1 fruit fly cellular context compared by ENCODE assay signal in genomic region chr3L:3382489-3382879, dm6.
TF ChIP-seq lines count a peak whose summit lies in the region.

No protein-coding gene starts in this region.

TF ChIP-seq in whole organism, embryonic, 481 proteins besides CTCF, POLR2A, EP300 and RAD21 (continued from another document and continues in another):
- TF ChIP-seq kni (GFP tag; optimal IDR thresholded peaks at IDR 0.05; lab: Kevin White, UChicago): peak; percentile 35
- peak; percentile 87 for TF ChIP-seq CG12219 (GFP tag; optimal IDR thresholded peaks at IDR 0.05; lab: Kevin White, UChicago)
- TF ChIP-seq CG15479 (GFP tag; optimal IDR thresholded peaks at IDR 0.05; lab: Kevin White, UChicago): no peak
- peak; percentile 33 for TF ChIP-seq YL-1 (GFP tag; optimal IDR thresholded peaks at IDR 0.05; lab: Kevin White, UChicago)
- no peak for TF ChIP-seq hbn (GFP tag; IDR thresholded peaks at IDR 0.05; lab: Robert Waterston, UW; ENCODE audit: partially characterized antibody)
- peak; percentile 34 for TF ChIP-seq CG18011 (GFP tag; optimal IDR thresholded peaks at IDR 0.05; lab: Kevin White, UChicago)
- TF ChIP-seq Awh (GFP tag; IDR thresholded peaks at IDR 0.05; lab: Robert Waterston, UW): peak; percentile 70; the same call in 1 of the 2 replicates
- TF ChIP-seq so (GFP tag; IDR thresholded peaks at IDR 0.05; lab: Robert Waterston, UW): peak; percentile 86
- peak; percentile 74 for TF ChIP-seq nerfin-1 (tag; optimal IDR thresholded peaks at IDR 0.05; lab: Kevin White, UChicago)
- TF ChIP-seq MESR4 (GFP tag; optimal IDR thresholded peaks at IDR 0.05; lab: Kevin White, UChicago): no peak
- TF ChIP-seq CG2712 (tag; optimal IDR thresholded peaks at IDR 0.05; lab: Kevin White, UChicago): peak; percentile 94
- TF ChIP-seq CG7928 (GFP tag; optimal IDR thresholded peaks at IDR 0.05; lab: Kevin White, UChicago): peak; percentile 60
- TF ChIP-seq gsb-n (tag; optimal IDR thresholded peaks at IDR 0.05; lab: Kevin White, UChicago): peak; percentile 81
- peak; percentile 65 for TF ChIP-seq repo (GFP tag; optimal IDR thresholded peaks at IDR 0.05; lab: Kevin White, UChicago)
- peak; percentile 0 for TF ChIP-seq nom (GFP tag; optimal IDR thresholded peaks at IDR 0.05; lab: Kevin White, UChicago)
- peak; percentile 49; the same call in 1 of the 2 replicates for TF ChIP-seq dati (GFP tag; IDR thresholded peaks at IDR 0.05; lab: Robert Waterston, UW)
- TF ChIP-seq CG13775 (GFP tag; optimal IDR thresholded peaks at IDR 0.05; lab: Kevin White, UChicago): peak; percentile 77
- TF ChIP-seq CG32532 (GFP tag; IDR thresholded peaks at IDR 0.05; lab: Robert Waterston, UW): peak; percentile 93
- TF ChIP-seq Hmx (GFP tag; optimal IDR thresholded peaks at IDR 0.05; lab: Kevin White, UChicago): peak; percentile 56
- peak; percentile 91 for TF ChIP-seq Ada2b (GFP tag; IDR thresholded peaks at IDR 0.05; lab: Robert Waterston, UW)
- TF ChIP-seq gce (GFP tag; IDR thresholded peaks at IDR 0.05; lab: Robert Waterston, UW): peak; percentile 74; the same call in 1 of the 3 replicates
- peak; percentile 81 for TF ChIP-seq Six4 (GFP tag; optimal IDR thresholded peaks at IDR 0.05; lab: Kevin White, UChicago)
- peak; percentile 87 for TF ChIP-seq ci (GFP tag; IDR thresholded peaks at IDR 0.05; lab: Robert Waterston, UW)
- TF ChIP-seq wek (GFP tag; optimal IDR thresholded peaks at IDR 0.05; lab: Kevin White, UChicago): peak; percentile 39
- TF ChIP-seq Bgb (GFP tag; IDR thresholded peaks at IDR 0.05; lab: Robert Waterston, UW; ENCODE audit: partially characterized antibody): no peak
- peak; percentile 75 for TF ChIP-seq CG10654 (GFP tag; optimal IDR thresholded peaks at IDR 0.05; lab: Kevin White, UChicago)
- peak; percentile 86 for TF ChIP-seq lilli (GFP tag; optimal IDR thresholded peaks at IDR 0.05; lab: Kevin White, UChicago)
- TF ChIP-seq CG7556 (GFP tag; optimal IDR thresholded peaks at IDR 0.05; lab: Kevin White, UChicago): peak; percentile 87
- peak; percentile 83 for TF ChIP-seq CG14014 (GFP tag; IDR thresholded peaks at IDR 0.05; lab: Robert Waterston, UW)
- TF ChIP-seq slou (GFP tag; optimal IDR thresholded peaks at IDR 0.05; lab: Kevin White, UChicago): peak; percentile 48
- peak; percentile 76 to 86 for TF ChIP-seq chif (GFP tag; optimal IDR thresholded peaks at IDR 0.05; lab: Kevin White, UChicago)
- no peak for TF ChIP-seq Kr (GFP tag; optimal IDR thresholded peaks at IDR 0.05; lab: Kevin White, UChicago)
- 0 out of 2 replicates have a peak, but pooled peaks have one; percentile 37 for TF ChIP-seq dan (GFP tag; IDR thresholded peaks at IDR 0.05; lab: Robert Waterston, UW)
- TF ChIP-seq Ssrp (tag; optimal IDR thresholded peaks at IDR 0.05; lab: Kevin White, UChicago): peak; percentile 86
- peak; percentile 34 for TF ChIP-seq stwl (tag; optimal IDR thresholded peaks at IDR 0.05; lab: Kevin White, UChicago)
- TF ChIP-seq CG2202 (tag; optimal IDR thresholded peaks at IDR 0.05; lab: Kevin White, UChicago): peak; percentile 76
- TF ChIP-seq jing (GFP tag; optimal IDR thresholded peaks at IDR 0.05; lab: Kevin White, UChicago): peak; percentile 65
- TF ChIP-seq CG11247 (GFP tag; IDR thresholded peaks at IDR 0.05; lab: Robert Waterston, UW): peak; percentile 78
- TF ChIP-seq gro (GFP tag; optimal IDR thresholded peaks at IDR 0.05; lab: Kevin White, UChicago): peak; percentile 85
- TF ChIP-seq crp (GFP tag; optimal IDR thresholded peaks at IDR 0.05; lab: Kevin White, UChicago): peak in 1 of 2 experiments; percentile 30
- peak; percentile 81 for TF ChIP-seq BtbVII (GFP tag; optimal IDR thresholded peaks at IDR 0.05; lab: Kevin White, UChicago)
- peak; percentile 85 for TF ChIP-seq Xbp1 (GFP tag; optimal IDR thresholded peaks at IDR 0.05; lab: Kevin White, UChicago)
- peak; percentile 73 for TF ChIP-seq ERR (GFP tag; optimal IDR thresholded peaks at IDR 0.05; lab: Kevin White, UChicago)
- peak; percentile 86 for TF ChIP-seq CG14710 (tag; optimal IDR thresholded peaks at IDR 0.05; lab: Kevin White, UChicago)
- TF ChIP-seq HLHmδ (GFP tag; optimal IDR thresholded peaks at IDR 0.05; lab: Kevin White, UChicago): no peak
- TF ChIP-seq Ets97D (GFP tag; optimal IDR thresholded peaks at IDR 0.05; lab: Kevin White, UChicago): peak; percentile 49
- peak; percentile 80 for TF ChIP-seq mam (GFP tag; optimal IDR thresholded peaks at IDR 0.05; lab: Kevin White, UChicago)
- TF ChIP-seq hkb (optimal IDR thresholded peaks at IDR 0.05; lab: Kevin White, UChicago): no peak
- peak; percentile 88 for TF ChIP-seq hkb (GFP tag; IDR thresholded peaks at IDR 0.05; lab: Robert Waterston, UW)
- peak; percentile 64 for TF ChIP-seq wor (GFP tag; IDR thresholded peaks at IDR 0.05; lab: Robert Waterston, UW)
- no peak for TF ChIP-seq fru (optimal IDR thresholded peaks at IDR 0.05; lab: Kevin White, UChicago)
- no peak for TF ChIP-seq h (optimal IDR thresholded peaks at IDR 0.05; lab: Kevin White, UChicago)
- TF ChIP-seq scrt (GFP tag; optimal IDR thresholded peaks at IDR 0.05; lab: Kevin White, UChicago): peak; percentile 82
- no peak for TF ChIP-seq CG4282 (GFP tag; optimal IDR thresholded peaks at IDR 0.05; lab: Kevin White, UChicago)
- TF ChIP-seq CG13123 (GFP tag; optimal IDR thresholded peaks at IDR 0.05; lab: Kevin White, UChicago): peak; percentile 75
- peak; percentile 80 for TF ChIP-seq Atf6 (GFP tag; IDR thresholded peaks at IDR 0.05; lab: Robert Waterston, UW)
- peak; percentile 85 for TF ChIP-seq CG10267 (tag; optimal IDR thresholded peaks at IDR 0.05; lab: Kevin White, UChicago)
- TF ChIP-seq pita (GFP tag; optimal IDR thresholded peaks at IDR 0.05; lab: Kevin White, UChicago): no peak
- peak; percentile 59 for TF ChIP-seq CG6683 (GFP tag; optimal IDR thresholded peaks at IDR 0.05; lab: Kevin White, UChicago)
- TF ChIP-seq D19A (tag; optimal IDR thresholded peaks at IDR 0.05; lab: Kevin White, UChicago): peak; percentile 84
- peak; percentile 89 for TF ChIP-seq phol (tag; optimal IDR thresholded peaks at IDR 0.05; lab: Kevin White, UChicago)
- peak; percentile 91 for TF ChIP-seq zfh1 (GFP tag; IDR thresholded peaks at IDR 0.05; lab: Robert Waterston, UW)
- peak; percentile 74 for TF ChIP-seq NC2β (GFP tag; optimal IDR thresholded peaks at IDR 0.05; lab: Kevin White, UChicago)
- peak; percentile 81 for TF ChIP-seq HHEX (GFP tag; optimal IDR thresholded peaks at IDR 0.05; lab: Kevin White, UChicago)
- TF ChIP-seq H15 (GFP tag; IDR thresholded peaks at IDR 0.05; lab: Robert Waterston, UW): peak; percentile 86
- TF ChIP-seq CG7357 (GFP tag; IDR thresholded peaks at IDR 0.05; lab: Robert Waterston, UW): peak; percentile 71
- TF ChIP-seq CG1603 (tag; optimal IDR thresholded peaks at IDR 0.05; lab: Kevin White, UChicago): peak; percentile 89
- TF ChIP-seq CG33557 (GFP tag; optimal IDR thresholded peaks at IDR 0.05; lab: Kevin White, UChicago): peak; percentile 79
- TF ChIP-seq CG1233 (GFP tag; optimal IDR thresholded peaks at IDR 0.05; lab: Kevin White, UChicago): peak; percentile 74
- no peak for TF ChIP-seq Dip2 (GFP tag; IDR thresholded peaks at IDR 0.05; lab: Robert Waterston, UW)
- peak; percentile 81 for TF ChIP-seq Blimp-1 (GFP tag; optimal IDR thresholded peaks at IDR 0.05; lab: Kevin White, UChicago)
- peak; percentile 30 for TF ChIP-seq CG15073 (GFP tag; optimal IDR thresholded peaks at IDR 0.05; lab: Kevin White, UChicago)
- TF ChIP-seq odd (GFP tag; optimal IDR thresholded peaks at IDR 0.05; lab: Kevin White, UChicago): peak; percentile 60
- TF ChIP-seq ems (GFP tag; optimal IDR thresholded peaks at IDR 0.05; lab: Kevin White, UChicago): peak; percentile 77
- peak; percentile 92 for TF ChIP-seq Xrp1 (GFP tag; IDR thresholded peaks at IDR 0.05; lab: Robert Waterston, UW)
- TF ChIP-seq CG16779 (GFP tag; IDR thresholded peaks at IDR 0.05; lab: Robert Waterston, UW): peak; percentile 43; the same call in 1 of the 2 replicates
- TF ChIP-seq hb (GFP tag; IDR thresholded peaks at IDR 0.05; lab: Robert Waterston, UW; ENCODE audit: partially characterized antibody): no peak
- TF ChIP-seq Abd-B (GFP tag; optimal IDR thresholded peaks at IDR 0.05; lab: Kevin White, UChicago): peak; percentile 83
- peak; percentile 81 for TF ChIP-seq CG10959 (GFP tag; IDR thresholded peaks at IDR 0.05; lab: Robert Waterston, UW)
- TF ChIP-seq CG4328 (GFP tag; optimal IDR thresholded peaks at IDR 0.05; lab: Kevin White, UChicago): peak; percentile 25
- TF ChIP-seq lola (GFP tag; optimal IDR thresholded peaks at IDR 0.05; lab: Kevin White, UChicago): peak in 1 of 3 experiments; percentile 90
- TF ChIP-seq corto (GFP tag; optimal IDR thresholded peaks at IDR 0.05; lab: Kevin White, UChicago): no peak
- no peak for TF ChIP-seq knrl (GFP tag; IDR thresholded peaks at IDR 0.05; lab: Robert Waterston, UW; ENCODE audit: partially characterized antibody)
- TF ChIP-seq bbx (GFP tag; IDR thresholded peaks at IDR 0.05; lab: Robert Waterston, UW; ENCODE audit: partially characterized antibody): no peak
- TF ChIP-seq Oli (tag; optimal IDR thresholded peaks at IDR 0.05; lab: Kevin White, UChicago): peak; percentile 89
- peak; percentile 58 for TF ChIP-seq CG1792 (GFP tag; optimal IDR thresholded peaks at IDR 0.05; lab: Kevin White, UChicago)
- peak; percentile 75 for TF ChIP-seq Usf (GFP tag; optimal IDR thresholded peaks at IDR 0.05; lab: Kevin White, UChicago)
- TF ChIP-seq chinmo (GFP tag; IDR thresholded peaks at IDR 0.05; lab: Robert Waterston, UW; ENCODE audit: partially characterized antibody): peak; percentile 89; the same call in 2 of the 4 replicates
- TF ChIP-seq CG17359 (tag; optimal IDR thresholded peaks at IDR 0.05; lab: Kevin White, UChicago): peak; percentile 87
- peak; percentile 78 for TF ChIP-seq chn (GFP tag; optimal IDR thresholded peaks at IDR 0.05; lab: Kevin White, UChicago)
- TF ChIP-seq CG3065 (GFP tag; optimal IDR thresholded peaks at IDR 0.05; lab: Kevin White, UChicago): peak; percentile 69
- no peak for TF ChIP-seq CG42726 (GFP tag; IDR thresholded peaks at IDR 0.05; lab: Robert Waterston, UW; ENCODE audit: partially characterized antibody)
- peak; percentile 70 for TF ChIP-seq CG2875 (GFP tag; optimal IDR thresholded peaks at IDR 0.05; lab: Kevin White, UChicago)
- no peak for TF ChIP-seq inv (GFP tag; IDR thresholded peaks at IDR 0.05; lab: Robert Waterston, UW; ENCODE audit: partially characterized antibody)
- peak; percentile 46 for TF ChIP-seq exex (tag; optimal IDR thresholded peaks at IDR 0.05; lab: Kevin White, UChicago)
- no peak for TF ChIP-seq abd-A (tag; optimal IDR thresholded peaks at IDR 0.05; lab: Kevin White, UChicago)
- peak; percentile 86 for TF ChIP-seq CG34422 (GFP tag; IDR thresholded peaks at IDR 0.05; lab: Robert Waterston, UW)
- peak; percentile 38 for TF ChIP-seq Adf1 (GFP tag; IDR thresholded peaks at IDR 0.05; lab: Robert Waterston, UW)
- peak; percentile 70 for TF ChIP-seq vfl (GFP tag; optimal IDR thresholded peaks at IDR 0.05; lab: Kevin White, UChicago)
- no peak for TF ChIP-seq zen2 (GFP tag; IDR thresholded peaks at IDR 0.05; lab: Robert Waterston, UW; ENCODE audit: partially characterized antibody)
- peak; percentile 48; the same call in 1 of the 2 replicates for TF ChIP-seq E2f2 (GFP tag; IDR thresholded peaks at IDR 0.05; lab: Robert Waterston, UW)
- TF ChIP-seq Side (GFP tag; optimal IDR thresholded peaks at IDR 0.05; lab: Kevin White, UChicago): peak; percentile 84
- TF ChIP-seq org-1 (GFP tag; optimal IDR thresholded peaks at IDR 0.05; lab: Kevin White, UChicago): peak; percentile 79
- peak; percentile 94 for TF ChIP-seq gem (tag; optimal IDR thresholded peaks at IDR 0.05; lab: Kevin White, UChicago)
- TF ChIP-seq cg (GFP tag; optimal IDR thresholded peaks at IDR 0.05; lab: Kevin White, UChicago): no peak
- TF ChIP-seq Stat92E (GFP tag; optimal IDR thresholded peaks at IDR 0.05; lab: Kevin White, UChicago): peak in 1 of 3 experiments; percentile 56
- peak; percentile 87 for TF ChIP-seq CG3281 (GFP tag; optimal IDR thresholded peaks at IDR 0.05; lab: Kevin White, UChicago)
- peak; percentile 51 for TF ChIP-seq CG10543 (GFP tag; optimal IDR thresholded peaks at IDR 0.05; lab: Kevin White, UChicago)
- TF ChIP-seq ro (GFP tag; IDR thresholded peaks at IDR 0.05; lab: Robert Waterston, UW): peak; percentile 62
- peak; percentile 57 for TF ChIP-seq kah (GFP tag; optimal IDR thresholded peaks at IDR 0.05; lab: Kevin White, UChicago)
- no peak for TF ChIP-seq pros (GFP tag; optimal IDR thresholded peaks at IDR 0.05; lab: Kevin White, UChicago)
- peak; percentile 84 for TF ChIP-seq CG13296 (GFP tag; optimal IDR thresholded peaks at IDR 0.05; lab: Kevin White, UChicago)
- no peak for TF ChIP-seq amos (GFP tag; IDR thresholded peaks at IDR 0.05; lab: Robert Waterston, UW; ENCODE audit: partially characterized antibody)
- no peak for TF ChIP-seq Doc3 (GFP tag; IDR thresholded peaks at IDR 0.05; lab: Robert Waterston, UW; ENCODE audit: partially characterized antibody)
- TF ChIP-seq CG17802 (tag; optimal IDR thresholded peaks at IDR 0.05; lab: Kevin White, UChicago): peak; percentile 63
- TF ChIP-seq CG15269 (tag; optimal IDR thresholded peaks at IDR 0.05; lab: Kevin White, UChicago): peak; percentile 89
- TF ChIP-seq BEAF-32 (GFP tag; optimal IDR thresholded peaks at IDR 0.05; lab: Kevin White, UChicago): no peak
- TF ChIP-seq dimm (GFP tag; IDR thresholded peaks at IDR 0.05; lab: Robert Waterston, UW): peak; percentile 33; the same call in 1 of the 2 replicates
- peak; percentile 76 for TF ChIP-seq CG8359 (GFP tag; optimal IDR thresholded peaks at IDR 0.05; lab: Kevin White, UChicago; ENCODE audit: borderline replicate concordance)
- TF ChIP-seq Deaf1 (tag; optimal IDR thresholded peaks at IDR 0.05; lab: Kevin White, UChicago): peak; percentile 65
- no peak for TF ChIP-seq CG14860 (GFP tag; IDR thresholded peaks at IDR 0.05; lab: Robert Waterston, UW; ENCODE audit: partially characterized antibody)
- TF ChIP-seq Trl (optimal IDR thresholded peaks at IDR 0.05; lab: Kevin White, UChicago): no peak
- peak; percentile 75 for TF ChIP-seq Trl (GFP tag; optimal IDR thresholded peaks at IDR 0.05; lab: Kevin White, UChicago)
- TF ChIP-seq CG30020 (tag; optimal IDR thresholded peaks at IDR 0.05; lab: Kevin White, UChicago): peak; percentile 42
- TF ChIP-seq ase (GFP tag; IDR thresholded peaks at IDR 0.05; lab: Robert Waterston, UW): peak; percentile 61; the same call in 1 of the 3 replicates
- no peak for TF ChIP-seq ato (GFP tag; IDR thresholded peaks at IDR 0.05; lab: Robert Waterston, UW; ENCODE audit: partially characterized antibody)
- TF ChIP-seq CG11093 (GFP tag; IDR thresholded peaks at IDR 0.05; lab: Robert Waterston, UW): peak; percentile 66; the same call in 2 of the 3 replicates
- peak; percentile 1 for TF ChIP-seq mirr (GFP tag; optimal IDR thresholded peaks at IDR 0.05; lab: Kevin White, UChicago)
- TF ChIP-seq Fer3 (tag; optimal IDR thresholded peaks at IDR 0.05; lab: Kevin White, UChicago): peak; percentile 88
